Worm (Caenorhabditis elegans): ENCODE measurements around the gene ttbk-7.

The ttbk-7 gene

ce11 chrV:12933654-12934053, 38.0 kb upstream of the ttbk-7 start:
- TF ChIP-seq mel-28 (tag; optimal IDR thresholded peaks at IDR 0.05; ENCODE audit: borderline replicate concordance) = no peak
- TF ChIP-seq nhr-80 (tag; optimal IDR thresholded peaks at IDR 0.05) = peak; percentile 78

ce11 chrV:12928929-12929532, 33.4 kb upstream of the ttbk-7 start, which contains the start of gene T16G1.2:
Gene T16G1.2, plus strand, starts transcription at chrV:12929482.
- no peak for TF ChIP-seq him-1 (tag; optimal IDR thresholded peaks at IDR 0.05)
- TF ChIP-seq hsf-1 (GFP tag; IDR thresholded peaks at IDR 0.05) = no peak
- no peak for TF ChIP-seq sea-2 (GFP tag; IDR thresholded peaks at IDR 0.05)
- TF ChIP-seq let-526 (GFP tag; IDR thresholded peaks at IDR 0.05) = no peak
- no peak for TF ChIP-seq F22D6.2 (tag; optimal IDR thresholded peaks at IDR 0.05)
- TF ChIP-seq mes-4 (tag; optimal IDR thresholded peaks at IDR 0.05) = no peak
- TF ChIP-seq ztf-3 (GFP tag; optimal IDR thresholded peaks at IDR 0.05) = no peak
- TF ChIP-seq nhr-80 (tag; optimal IDR thresholded peaks at IDR 0.05) = no peak
- TF ChIP-seq ztf-25 (GFP tag; IDR thresholded peaks at IDR 0.05) = no peak
- TF ChIP-seq ceh-100 (GFP tag; IDR thresholded peaks at IDR 0.05) = no peak
- TF ChIP-seq ets-4 (GFP tag; optimal IDR thresholded peaks at IDR 0.05) = no peak
- no peak for TF ChIP-seq ztf-6 (GFP tag; IDR thresholded peaks at IDR 0.05)
- TF ChIP-seq T07F8.4 (tag; optimal IDR thresholded peaks at IDR 0.05) = no peak
- TF ChIP-seq nhr-27 (tag; optimal IDR thresholded peaks at IDR 0.05) = no peak
- no peak for TF ChIP-seq rcor-1 (GFP tag; IDR thresholded peaks at IDR 0.05)
- TF ChIP-seq lin-40 (tag; optimal IDR thresholded peaks at IDR 0.05) = no peak
- no peak for TF ChIP-seq Y56A3A.18 (GFP tag; IDR thresholded peaks at IDR 0.05)
- no peak for TF ChIP-seq unc-62 (GFP tag; optimal IDR thresholded peaks at IDR 0.05)
- no peak for TF ChIP-seq sptf-2 (GFP tag; optimal IDR thresholded peaks at IDR 0.05)
- no peak for TF ChIP-seq tbp1 (GFP tag; optimal IDR thresholded peaks at IDR 0.05)

ce11 chrV:12924128-12924527, 28.5 kb upstream of the ttbk-7 start, which contains the start of gene pqn-67:
Gene pqn-67, plus strand, starts transcription at chrV:12924428.
- TF ChIP-seq F49E8.2 (tag; optimal IDR thresholded peaks at IDR 0.05; ENCODE audit: insufficient read depth) (no peak), mcd-1 (GFP tag; IDR thresholded peaks at IDR 0.05) (no peak), dpl-1 (GFP tag; optimal IDR thresholded peaks at IDR 0.05) (no peak), snpc-3.4 (tag; optimal IDR thresholded peaks at IDR 0.05) (no peak), aptf-2 (GFP tag; conservative IDR thresholded peaks at IDR 0.05) (no peak)

- TF ChIP-seq nfya-2 (GFP tag; IDR thresholded peaks at IDR 0.05) = no peak
- no peak for TF ChIP-seq T26A5.8 (tag; optimal IDR thresholded peaks at IDR 0.05)
- no peak for TF ChIP-seq zfh-2 (GFP tag; conservative IDR thresholded peaks at IDR 0.05)
- no peak for TF ChIP-seq C17E4.6 (GFP tag; IDR thresholded peaks at IDR 0.05)
- TF ChIP-seq snpc-1.3 (tag; optimal IDR thresholded peaks at IDR 0.05; ENCODE audit: insufficient read depth) = no peak
- TF ChIP-seq ekl-4 (GFP tag; IDR thresholded peaks at IDR 0.05) = no peak
- no peak for TF ChIP-seq K12H6.12 (tag; optimal IDR thresholded peaks at IDR 0.05)
- no peak for TF ChIP-seq pha-4 (tag; optimal IDR thresholded peaks at IDR 0.05)
- TF ChIP-seq dox-1 (GFP tag; IDR thresholded peaks at IDR 0.05) = no peak
- TF ChIP-seq attf-5 (GFP tag; optimal IDR thresholded peaks at IDR 0.05) = no peak
- no peak for TF ChIP-seq ztf-22 (GFP tag; optimal IDR thresholded peaks at IDR 0.05)
- TF ChIP-seq lsy-27 (tag; optimal IDR thresholded peaks at IDR 0.05; ENCODE audit: borderline replicate concordance, insufficient read depth) = no peak
- TF ChIP-seq F10E7.11 (tag; optimal IDR thresholded peaks at IDR 0.05) = no peak
- no peak for TF ChIP-seq him-1 (tag; optimal IDR thresholded peaks at IDR 0.05)
- no peak for TF ChIP-seq attf-3 (GFP tag; conservative IDR thresholded peaks at IDR 0.05)
- no peak for TF ChIP-seq mxl-1 (tag; optimal IDR thresholded peaks at IDR 0.05)
- TF ChIP-seq B0019.2 (GFP tag; conservative IDR thresholded peaks at IDR 0.05) = no peak
- no peak for TF ChIP-seq Y95B8A.8 (GFP tag; IDR thresholded peaks at IDR 0.05)
These were observed 26.6 kb upstream of the ttbk-7 start, which contains the start of gene dhrs-4 for ce11 chrV:12922308-12922707. Gene dhrs-4, plus strand, starts transcription at chrV:12922608.

All from whole organism, young adult.